Worm (Caenorhabditis elegans) whole organism, L1 larva: ENCODE data around the gene srlf-29.
A peak's percentile ranks its signal among the peaks of the same experiment; 100 is the strongest.

Experiments used
- C04F5.9 ChIP-seq: sonication (generic microtip); optimal IDR thresholded peaks from 2 replicates; lab custom pipeline; 2016; ENCODE audit warnings: missing genetic modification characterization, missing compliant biosample characterization
- C16A3.4 ChIP-seq: fragments of 150-350 bp; optimal IDR thresholded peaks from 2 replicates; lab custom pipeline; 2014; ENCODE audit warnings: missing biosample characterization, missing genetic modification characterization
- C34B4.2 ChIP-seq: sonication (generic microtip); optimal IDR thresholded peaks from 2 replicates; lab custom pipeline; 2017; ENCODE audit warnings: mild to moderate bottlenecking, missing genetic modification characterization, missing compliant biosample characterization
- F16B12.6 ChIP-seq: fragments of 150-350 bp; optimal IDR thresholded peaks from 2 replicates; lab custom pipeline; 2014; ENCODE audit warnings: missing biosample characterization, missing genetic modification characterization
- Y116A8C.19 ChIP-seq: sonication (generic microtip); optimal IDR thresholded peaks from 2 replicates; lab custom pipeline; 2016; ENCODE audit warnings: missing compliant biosample characterization, missing genetic modification characterization, borderline replicate concordance
- ceh-82 ChIP-seq, 3 experiments: fragments of 150-350 bp in 1 of 3; sonication (generic microtip) in 2 of 3; optimal IDR thresholded peaks; 2 replicates each; lab custom pipeline; 2014 to 2017; ENCODE audit warnings: missing biosample characterization in 3 of 3, missing genetic modification characterization in 3 of 3
- ceh-90 ChIP-seq: sonication (generic microtip); optimal IDR thresholded peaks from 2 replicates; lab custom pipeline; 2016; ENCODE audit warnings: missing genetic modification characterization, missing compliant biosample characterization
- ces-1 ChIP-seq: fragments of 150-350 bp; optimal IDR thresholded peaks from 2 replicates; lab custom pipeline; 2014; ENCODE audit warnings: missing biosample characterization, missing genetic modification reagents, missing genetic modification characterization
- dpl-1 ChIP-seq, 3 experiments: fragments of 150-350 bp in 2 of 3; sonication (generic microtip) in 1 of 3; optimal IDR thresholded peaks; 2 replicates each; lab custom pipeline; 2014 to 2017; ENCODE audit warnings: missing biosample characterization in 3 of 3, missing genetic modification characterization in 3 of 3, missing genetic modification reagents in 3 of 3
- efl-3 ChIP-seq: fragments of 200-800 bp; sonication (Bioruptor generic); optimal IDR thresholded peaks from 2 replicates; lab custom pipeline; 2018; ENCODE audit warnings: mild to moderate bottlenecking, missing genetic modification characterization, missing compliant biosample characterization
- elt-2 ChIP-seq: sonication (generic microtip); optimal IDR thresholded peaks from 2 replicates; lab custom pipeline; 2016; ENCODE audit warnings: missing genetic modification characterization, mild to moderate bottlenecking, inconsistent platforms, missing compliant biosample characterization, missing genetic modification reagents
- hpl-2 ChIP-seq: fragments of 150-350 bp; optimal IDR thresholded peaks from 2 replicates; lab custom pipeline; 2014; ENCODE audit warnings: missing biosample characterization, missing genetic modification reagents, missing genetic modification characterization
- irx-1 ChIP-seq: sonication (generic microtip); optimal IDR thresholded peaks from 2 replicates; lab custom pipeline; 2016; ENCODE audit warnings: missing genetic modification characterization, missing compliant biosample characterization
- jun-1 ChIP-seq: fragments of 150-350 bp; optimal IDR thresholded peaks from 2 replicates; lab custom pipeline; 2014; ENCODE audit warnings: missing biosample characterization, missing genetic modification reagents, missing genetic modification characterization
- lin-14 ChIP-seq: fragments of 200-800 bp; sonication (Bioruptor generic); optimal IDR thresholded peaks from 2 replicates; lab custom pipeline; 2018; ENCODE audit warnings: mild to moderate bottlenecking, missing genetic modification characterization, moderate library complexity, missing compliant biosample characterization
- lin-15B ChIP-seq: fragments of 150-350 bp; sonication (generic microtip); optimal IDR thresholded peaks from 3 replicates; lab custom pipeline; 2014; ENCODE audit warnings: missing biosample characterization, missing genetic modification characterization
- lin-35 ChIP-seq, 2 experiments: fragments of 150-350 bp; optimal IDR thresholded peaks; 2 replicates each; lab custom pipeline; 2014; ENCODE audit warnings: missing biosample characterization in 2 of 2, missing genetic modification characterization in 2 of 2, missing genetic modification reagents in 2 of 2
- lsy-2 ChIP-seq, 2 experiments: fragments of 150-350 bp; optimal IDR thresholded peaks; 2 replicates each; lab custom pipeline; 2014; ENCODE audit warnings: missing biosample characterization in 2 of 2, missing genetic modification characterization in 2 of 2
- mab-9 ChIP-seq: fragments of 200-800 bp; sonication (Bioruptor generic); IDR thresholded peaks from 2 replicates; pipeline ENCODE4 v1.3.6; 2022; ENCODE audit warnings: missing genetic modification reagents, missing genetic modification characterization, missing compliant biosample characterization
- mep-1 ChIP-seq: fragments of 150-350 bp; optimal IDR thresholded peaks from 2 replicates; lab custom pipeline; 2014; ENCODE audit warnings: missing biosample characterization, missing genetic modification characterization
- nhr-20 ChIP-seq: sonication (generic microtip); optimal IDR thresholded peaks from 2 replicates; lab custom pipeline; 2016; ENCODE audit warnings: mild to moderate bottlenecking, missing genetic modification characterization, missing compliant biosample characterization
- nhr-237 ChIP-seq: fragments of 150-350 bp; optimal IDR thresholded peaks from 2 replicates; lab custom pipeline; 2014; ENCODE audit warnings: missing biosample characterization, missing genetic modification characterization
- nhr-28 ChIP-seq: fragments of 150-350 bp; optimal IDR thresholded peaks from 2 replicates; lab custom pipeline; 2014; ENCODE audit warnings: missing biosample characterization, missing genetic modification characterization
- nhr-71 ChIP-seq: sonication (generic microtip); optimal IDR thresholded peaks from 2 replicates; lab custom pipeline; 2016; ENCODE audit warnings: mild to moderate bottlenecking, missing genetic modification characterization, moderate library complexity, missing compliant biosample characterization
- nhr-76 ChIP-seq: sonication (generic microtip); optimal IDR thresholded peaks from 2 replicates; lab custom pipeline; 2017; ENCODE audit warnings: missing biosample characterization, missing genetic modification characterization
- nhr-84 ChIP-seq: sonication (generic microtip); optimal IDR thresholded peaks from 2 replicates; lab custom pipeline; 2017; ENCODE audit warnings: missing biosample characterization, missing genetic modification characterization
- nhr-90 ChIP-seq: sonication (generic microtip); optimal IDR thresholded peaks from 2 replicates; lab custom pipeline; 2016; ENCODE audit warnings: mild to moderate bottlenecking, missing genetic modification characterization, missing compliant biosample characterization; ENCODE audit not compliant: poor library complexity
- pqm-1 ChIP-seq: sonication (generic microtip); optimal IDR thresholded peaks from 3 replicates; lab custom pipeline; 2017; ENCODE audit warnings: missing biosample characterization, missing genetic modification characterization
- skn-1 ChIP-seq: fragments of 150-350 bp; optimal IDR thresholded peaks from 2 replicates; lab custom pipeline; 2014; ENCODE audit warnings: missing biosample characterization, missing genetic modification characterization
- sup-37 ChIP-seq: fragments of 200-800 bp; sonication (Bioruptor generic); optimal IDR thresholded peaks from 2 replicates; lab custom pipeline; 2018; ENCODE audit warnings: mild to moderate bottlenecking, missing genetic modification characterization, missing compliant biosample characterization
- unc-30 ChIP-seq: sonication (generic microtip); optimal IDR thresholded peaks from 2 replicates; lab custom pipeline; 2017; ENCODE audit warnings: missing biosample characterization, missing genetic modification characterization
- unc-62 ChIP-seq: fragments of 150-350 bp; optimal IDR thresholded peaks from 2 replicates; lab custom pipeline; 2014; ENCODE audit warnings: missing biosample characterization, missing genetic modification reagents, missing genetic modification characterization
- unc-98 ChIP-seq: fragments of 200-800 bp; sonication (Bioruptor generic); IDR thresholded peaks from 2 replicates; pipeline ENCODE4 v1.3.6; 2022; ENCODE audit warnings: missing genetic modification characterization, missing compliant biosample characterization
- vab-15 ChIP-seq: sonication (generic microtip); optimal IDR thresholded peaks from 2 replicates; lab custom pipeline; 2017; ENCODE audit warnings: missing genotype, mild to moderate bottlenecking, missing genetic modification characterization, missing compliant biosample characterization
- zag-1 ChIP-seq: fragments of 150-350 bp; optimal IDR thresholded peaks from 2 replicates; lab custom pipeline; 2014; ENCODE audit warnings: missing biosample characterization, missing genetic modification characterization
- zip-4 ChIP-seq: fragments of 200-800 bp; sonication (Bioruptor generic); optimal IDR thresholded peaks from 2 replicates; lab custom pipeline; 2018; ENCODE audit warnings: mild to moderate bottlenecking, missing genetic modification characterization, moderate library complexity, missing compliant biosample characterization
- ztf-4 ChIP-seq: fragments of 150-350 bp; optimal IDR thresholded peaks from 2 replicates; lab custom pipeline; 2014; ENCODE audit warnings: missing biosample characterization, missing genetic modification characterization

srlf-29 gene

ce11 chrII:1663516-1663915, 2.6 kb upstream of the srlf-29 start, which contains the start of gene duxl-1 (continued):
- TF ChIP-seq ces-1 (GFP tag; lab: Kevin White, UChicago) (no peak), sup-37 (GFP tag; lab: Kevin White, UChicago) (no peak), mab-9 (GFP tag; lab: Robert Waterston, UW) (no peak), lin-15B (tag; lab: Kevin White, UChicago) (no peak), mep-1 (tag; lab: Kevin White, UChicago) (peak; percentile 18), nhr-28 (tag; lab: Kevin White, UChicago) (no peak), Y116A8C.19 (no peak), vab-15 (tag; lab: Kevin White, UChicago) (no peak), lin-35 (GFP tag; optimal IDR thresholded peaks at IDR 0.05; lab: Kevin White, UChicago) (peak in 1 of 2 experiments; percentile 44), irx-1 (tag; lab: Kevin White, UChicago) (no peak), unc-62 (GFP tag; lab: Kevin White, UChicago) (no peak), ztf-4 (tag; lab: Kevin White, UChicago) (no peak), ceh-82 (tag; optimal IDR thresholded peaks at IDR 0.05; lab: Kevin White, UChicago) (peak in 1 of 3 experiments; percentile 9), efl-3 (GFP tag; lab: Kevin White, UChicago) (no peak), C34B4.2 (no peak), F16B12.6 (tag; lab: Kevin White, UChicago) (no peak), nhr-71 (tag; lab: Kevin White, UChicago) (no peak), skn-1 (tag; lab: Kevin White, UChicago) (no peak), nhr-20 (tag; lab: Kevin White, UChicago) (peak; percentile 13), nhr-90 (tag; lab: Kevin White, UChicago) (peak; percentile 21), jun-1 (tag; lab: Kevin White, UChicago) (no peak), dpl-1 (GFP tag; optimal IDR thresholded peaks at IDR 0.05; lab: Kevin White, UChicago) (peak in 2 of 3 experiments; percentile 7 to 15), C16A3.4 (tag; lab: Kevin White, UChicago) (no peak), C04F5.9 (tag; lab: Kevin White, UChicago) (no peak), nhr-76 (no peak), lin-14 (GFP tag; lab: Kevin White, UChicago) (peak; percentile 63), zip-4 (GFP tag; lab: Kevin White, UChicago) (no peak), hpl-2 (GFP tag; lab: Kevin White, UChicago) (no peak), lsy-2 (tag; optimal IDR thresholded peaks at IDR 0.05; lab: Kevin White, UChicago) (peak in 1 of 2 experiments; percentile 38), zag-1 (tag; lab: Kevin White, UChicago) (no peak)

DNA sequence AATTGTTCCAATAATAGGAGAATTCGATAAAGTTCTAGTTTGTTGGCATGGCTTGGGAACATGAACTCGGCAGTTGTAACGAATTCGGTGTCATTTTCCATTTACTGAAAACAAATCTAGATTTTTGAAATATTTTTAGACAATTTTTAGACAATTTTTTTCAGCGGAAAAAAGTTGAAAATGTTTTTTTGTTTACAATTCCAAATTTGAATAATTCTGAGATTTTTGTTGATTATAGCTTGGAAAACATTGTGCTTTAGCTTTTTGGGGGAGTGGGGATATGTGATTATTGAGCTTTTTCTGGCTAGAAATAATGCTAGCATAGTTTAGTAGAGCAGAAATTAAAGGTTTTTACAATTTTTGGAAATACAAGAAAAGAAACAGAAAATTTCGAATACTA, 2.8 kb downstream of the srlf-29 start, which contains the start of gene srw-97:
Gene srw-97 (minus strand): TSS at position 101 of the 400 bp plus-strand sequence.
- TF ChIP-seq unc-30 (tag; lab: Kevin White, UChicago) (no peak), nhr-84 (tag; lab: Kevin White, UChicago) (no peak), F16B12.6 (tag; lab: Kevin White, UChicago) (no peak), ceh-90 (tag; lab: Kevin White, UChicago) (no peak), pqm-1 (no peak), nhr-237 (tag; lab: Kevin White, UChicago) (no peak), skn-1 (tag; lab: Kevin White, UChicago) (no peak)

ce11 chrII:1670260-1670879, 4.2 kb downstream of the srlf-29 start, which contains the start of gene nhx-6:
Gene nhx-6, plus strand, starts transcription at chrII:1670829.
- TF ChIP-seq unc-98 (GFP tag; lab: Robert Waterston, UW) (no peak), elt-2 (tag; lab: Kevin White, UChicago) (peak; percentile 77)
